Worm (Caenorhabditis elegans) whole organism, late embryonic: Measurements from ENCODE around the gene acp-7.
A peak's percentile ranks its signal among the peaks of the same experiment; 100 is the strongest.

Experiments
- C38D4.7 ChIP-seq: fragments of 200-800 bp; sonication (Bioruptor generic); optimal IDR thresholded peaks from 2 replicates; lab custom pipeline; 2018; ENCODE audit warnings: mild to moderate bottlenecking, missing genetic modification characterization, moderate library complexity, missing compliant biosample characterization
- F13H6.1 ChIP-seq: sonication (generic microtip); optimal IDR thresholded peaks from 2 replicates; lab custom pipeline; 2016; ENCODE audit warnings: missing genetic modification characterization, missing compliant biosample characterization
- K09A11.1 ChIP-seq: sonication (generic microtip); optimal IDR thresholded peaks from 2 replicates; lab custom pipeline; 2017; ENCODE audit warnings: antibody characterized with exemption, mild to moderate bottlenecking, missing genetic modification characterization, missing compliant biosample characterization; ENCODE audit not compliant: insufficient read depth
- Y22D7AL.16 ChIP-seq: sonication (generic microtip); optimal IDR thresholded peaks from 2 replicates; lab custom pipeline; 2016; ENCODE audit warnings: missing genetic modification characterization, missing compliant biosample characterization
- ahr-1 ChIP-seq: sonication (generic microtip); optimal IDR thresholded peaks from 2 replicates; lab custom pipeline; 2016; ENCODE audit warnings: missing genetic modification characterization, missing compliant biosample characterization
- ceh-18 ChIP-seq: sonication (generic microtip); optimal IDR thresholded peaks from 2 replicates; lab custom pipeline; 2016; ENCODE audit warnings: missing genetic modification characterization, missing compliant biosample characterization
- ceh-19 ChIP-seq: fragments of 200-800 bp; sonication (Bioruptor generic); optimal IDR thresholded peaks from 2 replicates; lab custom pipeline; 2018; ENCODE audit warnings: mild to moderate bottlenecking, missing genetic modification characterization, missing compliant biosample characterization
- ceh-30 ChIP-seq: fragments of 150-350 bp; optimal IDR thresholded peaks from 2 replicates; lab custom pipeline; 2014; ENCODE audit warnings: missing biosample characterization, missing genetic modification characterization
- ceh-31 ChIP-seq: sonication (generic microtip); optimal IDR thresholded peaks from 2 replicates; lab custom pipeline; 2016; ENCODE audit warnings: missing genetic modification characterization, missing compliant biosample characterization
- ceh-34 ChIP-seq: sonication (generic microtip); optimal IDR thresholded peaks from 2 replicates; lab custom pipeline; 2016; ENCODE audit warnings: mild to moderate bottlenecking, missing genetic modification characterization, missing compliant biosample characterization
- ceh-45 ChIP-seq: fragments of 200-800 bp; sonication (Bioruptor generic); IDR thresholded peaks from 2 replicates; pipeline ENCODE4 v1.3.6; 2022; ENCODE audit warnings: missing genetic modification reagents, missing genetic modification characterization, missing compliant biosample characterization
- ceh-6 ChIP-seq: fragments of 200-800 bp; sonication (Bioruptor generic); optimal IDR thresholded peaks from 2 replicates; lab custom pipeline; 2018; ENCODE audit warnings: mild to moderate bottlenecking, missing genetic modification characterization, missing compliant biosample characterization
- dmd-4 ChIP-seq: sonication (generic microtip); optimal IDR thresholded peaks from 2 replicates; lab custom pipeline; 2016; ENCODE audit warnings: borderline replicate concordance, missing genetic modification characterization, missing compliant biosample characterization
- dve-1 ChIP-seq: sonication (generic microtip); optimal IDR thresholded peaks from 2 replicates; lab custom pipeline; 2017; ENCODE audit warnings: antibody characterized with exemption, mild to moderate bottlenecking, missing genetic modification characterization, missing compliant biosample characterization
- elt-2 ChIP-seq: sonication (generic microtip); optimal IDR thresholded peaks from 2 replicates; lab custom pipeline; 2016; ENCODE audit warnings: missing genetic modification reagents, missing genetic modification characterization, missing compliant biosample characterization
- eyg-1 ChIP-seq: sonication (generic microtip); optimal IDR thresholded peaks from 2 replicates; lab custom pipeline; 2016; ENCODE audit warnings: missing genotype, missing genetic modification characterization, missing compliant biosample characterization
- fax-1 ChIP-seq: sonication (generic microtip); optimal IDR thresholded peaks from 2 replicates; lab custom pipeline; 2016; ENCODE audit warnings: missing genotype, missing genetic modification characterization, missing compliant biosample characterization
- fkh-10 ChIP-seq: fragments of 150-350 bp; optimal IDR thresholded peaks from 2 replicates; lab custom pipeline; 2014; ENCODE audit warnings: missing biosample characterization, missing genetic modification reagents, missing genetic modification characterization
- fkh-6 ChIP-seq: sonication (generic microtip); optimal IDR thresholded peaks from 2 replicates; lab custom pipeline; 2016; ENCODE audit warnings: missing genetic modification characterization, missing compliant biosample characterization
- hlh-13 ChIP-seq: fragments of 200-800 bp; sonication (Bioruptor generic); optimal IDR thresholded peaks from 2 replicates; lab custom pipeline; 2018; ENCODE audit warnings: mild to moderate bottlenecking, missing genetic modification characterization, missing compliant biosample characterization
- hlh-15 ChIP-seq: sonication (generic microtip); optimal IDR thresholded peaks from 2 replicates; lab custom pipeline; 2016; ENCODE audit warnings: missing genetic modification characterization, missing compliant biosample characterization
- hlh-6 ChIP-seq: sonication (generic microtip); optimal IDR thresholded peaks from 2 replicates; lab custom pipeline; 2016; ENCODE audit warnings: missing genotype, missing genetic modification characterization, missing compliant biosample characterization
- lin-11 ChIP-seq: fragments of 200-800 bp; sonication (Bioruptor generic); optimal IDR thresholded peaks from 2 replicates; lab custom pipeline; 2018; ENCODE audit warnings: mild to moderate bottlenecking, missing genetic modification characterization, missing compliant biosample characterization
- madf-2 ChIP-seq: sonication (generic microtip); optimal IDR thresholded peaks from 2 replicates; lab custom pipeline; 2017; ENCODE audit warnings: missing genetic modification characterization, missing compliant biosample characterization
- nfya-1 ChIP-seq: sonication (generic microtip); optimal IDR thresholded peaks from 2 replicates; lab custom pipeline; 2017; ENCODE audit warnings: missing genetic modification characterization, mild to moderate bottlenecking, missing compliant biosample characterization, antibody characterized with exemption, moderate library complexity
- nhr-11 ChIP-seq: fragments of 150-350 bp; optimal IDR thresholded peaks from 2 replicates; lab custom pipeline; 2014; ENCODE audit warnings: missing biosample characterization, missing genetic modification characterization
- pag-3 ChIP-seq: sonication (generic microtip); optimal IDR thresholded peaks from 2 replicates; lab custom pipeline; 2016; ENCODE audit warnings: missing compliant biosample characterization, missing genetic modification characterization, borderline replicate concordance
- pat-9 ChIP-seq: fragments of 200-800 bp; sonication (Bioruptor generic); optimal IDR thresholded peaks from 2 replicates; lab custom pipeline; 2018; ENCODE audit warnings: mild to moderate bottlenecking, missing genetic modification characterization, moderate library complexity, missing compliant biosample characterization
- pha-2 ChIP-seq: sonication (generic microtip); optimal IDR thresholded peaks from 2 replicates; lab custom pipeline; 2017; ENCODE audit warnings: mild to moderate bottlenecking, missing genetic modification characterization, missing compliant biosample characterization
- ref-2 ChIP-seq: sonication (generic microtip); optimal IDR thresholded peaks from 2 replicates; lab custom pipeline; 2016; ENCODE audit warnings: missing genetic modification characterization, missing compliant biosample characterization
- sox-2 ChIP-seq: fragments of 200-800 bp; sonication (Bioruptor generic); IDR thresholded peaks from 2 replicates; pipeline ENCODE4 v1.3.6; 2022; ENCODE audit warnings: missing genetic modification reagents, missing genetic modification characterization, missing compliant biosample characterization
- sox-4 ChIP-seq: sonication (generic microtip); optimal IDR thresholded peaks from 2 replicates; lab custom pipeline; 2017; ENCODE audit warnings: mild to moderate bottlenecking, missing genetic modification characterization, inconsistent platforms, missing compliant biosample characterization
- tbx-2 ChIP-seq: sonication (generic microtip); optimal IDR thresholded peaks from 2 replicates; lab custom pipeline; 2016; ENCODE audit warnings: missing genetic modification characterization, missing compliant biosample characterization
- tbx-7 ChIP-seq: sonication (generic microtip); optimal IDR thresholded peaks from 2 replicates; lab custom pipeline; 2016; ENCODE audit warnings: missing genotype, missing genetic modification characterization, missing compliant biosample characterization
- unc-42 ChIP-seq: sonication (generic microtip); optimal IDR thresholded peaks from 2 replicates; lab custom pipeline; 2016; ENCODE audit warnings: missing genotype, missing genetic modification characterization, missing compliant biosample characterization
- unc-55 ChIP-seq: sonication (generic microtip); optimal IDR thresholded peaks from 2 replicates; lab custom pipeline; 2017; ENCODE audit warnings: missing biosample characterization, missing genetic modification reagents, missing genetic modification characterization
- zip-5 ChIP-seq: sonication (generic microtip); optimal IDR thresholded peaks from 2 replicates; lab custom pipeline; 2016; ENCODE audit warnings: missing genetic modification characterization, missing compliant biosample characterization

Gene acp-7

ce11 chrIV:6403399-6403798 lies 28.1 kb downstream of the acp-7 start:
- TF ChIP-seq dve-1 (tag; lab: Kevin White, UChicago) (no peak), hlh-15 (tag; lab: Kevin White, UChicago) (no peak), elt-2 (no peak), ceh-6 (no peak)

- peak; percentile 55 for TF ChIP-seq unc-42 (tag; lab: Kevin White, UChicago)
- TF ChIP-seq hlh-6 (tag; lab: Kevin White, UChicago) = no peak
Measured at ce11 chrIV:6402386-6402905, 29.0 kb downstream of the acp-7 start, which contains the start of gene sfrp-1. TSS of gene sfrp-1 (minus strand) at chrIV:6402436.

DNA sequence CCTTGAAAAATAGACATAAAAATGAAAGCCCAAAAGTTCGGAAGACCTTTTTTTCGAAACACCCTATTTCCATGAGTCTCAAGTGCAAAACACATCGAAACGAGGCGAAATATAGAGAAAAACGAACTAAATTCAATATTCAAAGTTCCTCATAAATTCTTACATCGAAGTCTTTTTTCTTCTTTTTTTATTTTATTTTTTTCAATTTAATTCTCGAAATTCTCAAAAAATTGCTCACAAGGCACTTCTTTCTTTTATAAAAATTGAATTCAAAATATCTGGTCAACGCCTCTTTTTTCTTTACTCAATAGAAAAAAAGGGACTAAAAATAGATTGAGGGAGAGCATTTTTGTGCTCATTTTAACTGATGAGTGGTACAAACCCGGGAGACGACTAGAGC lies 36.3 kb downstream of the acp-7 start:
- TF ChIP-seq sox-4 (tag; lab: Kevin White, UChicago) (no peak), C38D4.7 (GFP tag; lab: Kevin White, UChicago) (no peak), pat-9 (tag; lab: Kevin White, UChicago) (no peak), F13H6.1 (tag; lab: Kevin White, UChicago) (no peak), ceh-6 (no peak), pag-3 (tag; lab: Kevin White, UChicago) (no peak), tbx-7 (no peak), tbx-2 (tag; lab: Kevin White, UChicago) (no peak), ahr-1 (tag; lab: Kevin White, UChicago) (no peak), ceh-19 (GFP tag; lab: Kevin White, UChicago) (no peak)

ce11 chrIV:6393329-6393728 lies 38.2 kb downstream of the acp-7 start:
- TF ChIP-seq hlh-13 (GFP tag; lab: Kevin White, UChicago) (no peak), ceh-18 (tag; lab: Kevin White, UChicago) (peak; percentile 82), unc-55 (GFP tag; lab: Kevin White, UChicago) (peak; percentile 62), nhr-11 (tag; lab: Kevin White, UChicago) (no peak), nfya-1 (tag; lab: Kevin White, UChicago) (peak; percentile 27), unc-42 (tag; lab: Kevin White, UChicago) (no peak)

DNA sequence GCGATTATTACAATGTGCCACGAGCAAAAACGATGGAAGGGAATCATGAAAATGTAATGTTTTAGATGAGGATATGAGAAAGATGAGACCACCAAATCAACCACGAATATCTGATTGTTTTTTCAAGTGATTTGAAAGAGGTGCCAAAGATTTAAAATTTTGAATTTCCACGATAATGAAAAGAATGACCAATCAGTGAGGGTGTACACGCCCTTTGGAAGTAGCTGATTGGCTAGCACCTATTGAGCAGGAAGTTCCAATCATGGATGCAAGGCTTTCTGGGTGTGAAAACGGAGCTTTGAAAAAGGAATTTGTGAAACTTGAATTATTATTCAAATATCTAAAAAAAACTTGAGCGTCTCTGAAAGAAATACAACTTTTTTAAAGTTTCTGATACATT lies 39.9 kb downstream of the acp-7 start:
- TF ChIP-seq Y22D7AL.16 (no peak), nfya-1 (tag; lab: Kevin White, UChicago) (peak; percentile 55)

- TF ChIP-seq ref-2 (tag; lab: Kevin White, UChicago) (no peak), fkh-6 (tag; lab: Kevin White, UChicago) (no peak), zip-5 (no peak)
Measured at ce11 chrIV:6388550-6388949, 42.9 kb downstream of the acp-7 start.

ce11 chrIV:6385010-6385409 lies 46.5 kb downstream of the acp-7 start:
- peak; percentile 77 for TF ChIP-seq unc-42 (tag; lab: Kevin White, UChicago)
- peak; percentile 47 for TF ChIP-seq ceh-19 (GFP tag; lab: Kevin White, UChicago)
- peak; percentile 11 for TF ChIP-seq ceh-34 (tag; lab: Kevin White, UChicago)
- TF ChIP-seq fkh-10 (GFP tag; lab: Kevin White, UChicago) = no peak
- TF ChIP-seq, all 69 proteins: peak for 3

- TF ChIP-seq ceh-30 (no peak), unc-55 (GFP tag; lab: Kevin White, UChicago) (no peak), madf-2 (no peak), unc-42 (tag; lab: Kevin White, UChicago) (no peak), tbx-7 (no peak), lin-11 (tag; lab: Kevin White, UChicago) (no peak), sox-2 (GFP tag; lab: Robert Waterston, UW) (no peak), ceh-34 (tag; lab: Kevin White, UChicago) (no peak), eyg-1 (no peak), K09A11.1 (tag; lab: Kevin White, UChicago) (no peak), ceh-31 (tag; lab: Kevin White, UChicago) (no peak), dmd-4 (tag; lab: Kevin White, UChicago) (no peak), fax-1 (no peak), ahr-1 (tag; lab: Kevin White, UChicago) (no peak), pha-2 (tag; lab: Kevin White, UChicago) (no peak), fkh-6 (tag; lab: Kevin White, UChicago) (no peak), ceh-45 (GFP tag; lab: Robert Waterston, UW) (no peak), hlh-13 (GFP tag; lab: Kevin White, UChicago) (no peak)
Measured at ce11 chrIV:6383970-6384369, 47.5 kb downstream of the acp-7 start, which contains the start of gene shl-1. TSS of gene shl-1 (minus strand) at chrIV:6384070.
